Fruit fly (Drosophila melanogaster) whole organism, embryonic: ENCODE results near the gene CG1231.

Experiments
- CG10462 ChIP-seq: fragments of 200-800 bp; sonication (Bioruptor generic); optimal IDR thresholded peaks from 2 replicates; lab custom pipeline; 2016; ENCODE audit warnings: missing biosample characterization, missing genetic modification characterization
- CG11696 ChIP-seq: fragments of 200-800 bp; sonication (Bioruptor generic); IDR thresholded peaks from 2 replicates; pipeline ENCODE4 v1.3.6; 2022; ENCODE audit warnings: missing biosample characterization, missing genetic modification characterization
- CG12104 ChIP-seq: fragments of 200-800 bp; sonication (Bioruptor generic); optimal IDR thresholded peaks from 3 replicates; lab custom pipeline; 2016; ENCODE audit warnings: missing biosample characterization, missing genetic modification characterization
- CG16779 ChIP-seq: fragments of 200-800 bp; sonication (Bioruptor generic); IDR thresholded peaks from 2 replicates; pipeline ENCODE4 v1.3.6; 2022; ENCODE audit warnings: missing biosample characterization, missing genetic modification characterization
- CG16815 ChIP-seq: fragments of 200-800 bp; sonication (Bioruptor generic); optimal IDR thresholded peaks from 3 replicates; lab custom pipeline; 2017; ENCODE audit warnings: missing biosample characterization, mild to moderate bottlenecking, missing genetic modification characterization
- CG17186 ChIP-seq: fragments of 200-800 bp; sonication (Bioruptor generic); optimal IDR thresholded peaks from 3 replicates; lab custom pipeline; 2017; ENCODE audit warnings: missing biosample characterization, missing genetic modification reagents, missing genetic modification characterization
- CG17359 ChIP-seq: fragments of 200-800 bp; sonication (Bioruptor generic); optimal IDR thresholded peaks from 3 replicates; lab custom pipeline; 2018; ENCODE audit warnings: missing biosample characterization, mild to moderate bottlenecking, missing genetic modification characterization, moderate library complexity
- CG18599 ChIP-seq: fragments of 200-800 bp; sonication (Bioruptor generic); optimal IDR thresholded peaks from 3 replicates; lab custom pipeline; 2017; ENCODE audit warnings: missing biosample characterization, missing genetic modification characterization, mild to moderate bottlenecking, moderate library complexity, missing genetic modification reagents
- CG18764 ChIP-seq: fragments of 200-800 bp; sonication (Bioruptor generic); optimal IDR thresholded peaks from 3 replicates; lab custom pipeline; 2016; ENCODE audit warnings: missing biosample characterization, missing genetic modification characterization
- CG2120 ChIP-seq: fragments of 200-800 bp; sonication (Bioruptor generic); optimal IDR thresholded peaks from 3 replicates; lab custom pipeline; 2016; ENCODE audit warnings: missing biosample characterization, missing genetic modification characterization
- CG2889 ChIP-seq: fragments of 200-800 bp; sonication (Bioruptor generic); IDR thresholded peaks from 3 replicates; pipeline ENCODE4 v1.3.6; 2022; ENCODE audit warnings: missing biosample characterization, missing genetic modification characterization
- CG31441 ChIP-seq: fragments of 200-800 bp; sonication (Bioruptor generic); IDR thresholded peaks from 2 replicates; pipeline ENCODE4 v1.3.6; 2022; ENCODE audit warnings: missing biosample characterization, missing genetic modification characterization
- CG3163 ChIP-seq: fragments of 200-800 bp; sonication (Bioruptor generic); optimal IDR thresholded peaks from 3 replicates; lab custom pipeline; 2016; ENCODE audit warnings: missing biosample characterization, missing genetic modification characterization
- CG32772 ChIP-seq: fragments of 200-800 bp; sonication (Bioruptor generic); IDR thresholded peaks from 2 replicates; pipeline ENCODE4 v1.3.6; 2022; ENCODE audit warnings: missing biosample characterization, missing genetic modification characterization
- CG33557 ChIP-seq: fragments of 200-800 bp; sonication (Bioruptor generic); optimal IDR thresholded peaks from 2 replicates; lab custom pipeline; 2019; ENCODE audit warnings: missing biosample characterization, mild to moderate bottlenecking, missing genetic modification characterization, moderate library complexity
- CG42726 ChIP-seq: fragments of 200-800 bp; sonication (Bioruptor generic); IDR thresholded peaks from 2 replicates; pipeline ENCODE4 v1.3.6; 2022; ENCODE audit warnings: missing biosample characterization, missing genetic modification characterization; ENCODE audit not compliant: partially characterized antibody
- CG4854 ChIP-seq: fragments of 200-800 bp; sonication (Bioruptor generic); optimal IDR thresholded peaks from 2 replicates; lab custom pipeline; 2016; ENCODE audit warnings: missing biosample characterization, missing genetic modification characterization, inconsistent platforms
- CG8765 ChIP-seq: fragments of 200-800 bp; sonication (Bioruptor generic); IDR thresholded peaks from 2 replicates; pipeline ENCODE4 v1.3.6; 2022; ENCODE audit warnings: missing biosample characterization, missing genetic modification characterization
- CG9727 ChIP-seq: fragments of 200-800 bp; sonication (Bioruptor generic); optimal IDR thresholded peaks from 3 replicates; lab custom pipeline; 2017; ENCODE audit warnings: missing biosample characterization, mild to moderate bottlenecking, missing genetic modification characterization
- Doc2 ChIP-seq: fragments of 200-800 bp; sonication (Bioruptor generic); IDR thresholded peaks from 2 replicates; pipeline ENCODE4 v1.3.6; 2022; ENCODE audit warnings: missing biosample characterization, missing genetic modification characterization
- Ets65A ChIP-seq: fragments of 200-800 bp; sonication (Bioruptor generic); peaks from one replicate; lab custom pipeline; 2016; ENCODE audit warnings: missing biosample characterization, missing genetic modification characterization
- GATAe ChIP-seq: fragments of 200-800 bp; sonication (Bioruptor generic); conservative IDR thresholded peaks from 2 replicates; pipeline ENCODE4 v1.3.6; 2022; ENCODE audit warnings: missing biosample characterization, missing genetic modification characterization
- Gsc ChIP-seq: fragments of 200-800 bp; sonication (Bioruptor generic); IDR thresholded peaks from 2 replicates; pipeline ENCODE4 v1.3.6; 2022; ENCODE audit warnings: missing biosample characterization, missing genetic modification characterization
- HLH4C ChIP-seq: fragments of 200-800 bp; sonication (Bioruptor generic); IDR thresholded peaks from 3 replicates; pipeline ENCODE4 v1.3.6; 2022; ENCODE audit warnings: missing biosample characterization, missing genetic modification characterization; ENCODE audit not compliant: partially characterized antibody
- Hand ChIP-seq: fragments of 200-800 bp; sonication (Bioruptor generic); optimal IDR thresholded peaks from 2 replicates; lab custom pipeline; 2017; ENCODE audit warnings: mild to moderate bottlenecking, missing biosample characterization, missing genetic modification reagents, missing genetic modification characterization
- Med ChIP-seq: fragments of 200-800 bp; sonication (Bioruptor generic); peaks from one replicate; lab custom pipeline; 2016; ENCODE audit warnings: missing biosample characterization, missing genetic modification characterization, mild to moderate bottlenecking, inconsistent platforms, moderate library complexity
- Rfx ChIP-seq: fragments of 200-800 bp; sonication (Bioruptor generic); IDR thresholded peaks from 2 replicates; pipeline ENCODE4 v1.3.6; 2022; ENCODE audit warnings: missing biosample characterization, missing genetic modification characterization
- ac ChIP-seq: fragments of 200-800 bp; sonication (Bioruptor generic); optimal IDR thresholded peaks from 3 replicates; lab custom pipeline; 2017; ENCODE audit warnings: missing biosample characterization, mild to moderate bottlenecking, missing genetic modification characterization
- al ChIP-seq: fragments of 200-800 bp; sonication (Bioruptor generic); IDR thresholded peaks from 2 replicates; pipeline ENCODE4 v1.3.6; 2022; ENCODE audit warnings: missing biosample characterization, missing genetic modification characterization
- bbx ChIP-seq: fragments of 200-800 bp; sonication (Bioruptor generic); IDR thresholded peaks from 2 replicates; pipeline ENCODE4 v1.3.6; 2022; ENCODE audit warnings: missing biosample characterization, missing genetic modification characterization; ENCODE audit not compliant: partially characterized antibody
- chinmo ChIP-seq: fragments of 200-800 bp; sonication (Bioruptor generic); IDR thresholded peaks from 4 replicates; pipeline ENCODE4 v1.3.6; 2022; ENCODE audit warnings: missing biosample characterization, missing genetic modification characterization; ENCODE audit not compliant: partially characterized antibody
- corto ChIP-seq: fragments of 200-800 bp; sonication (Bioruptor generic); optimal IDR thresholded peaks from 2 replicates; lab custom pipeline; 2016; ENCODE audit warnings: missing biosample characterization, mild to moderate bottlenecking, missing genetic modification characterization, moderate library complexity
- ewg ChIP-seq: fragments of 200-800 bp; sonication (Bioruptor generic); optimal IDR thresholded peaks from 3 replicates; lab custom pipeline; 2017; ENCODE audit warnings: mild to moderate bottlenecking, missing biosample characterization, missing genetic modification reagents, missing genetic modification characterization
- hb ChIP-seq: fragments of 200-800 bp; sonication (Bioruptor generic); IDR thresholded peaks from 3 replicates; pipeline ENCODE4 v1.3.6; 2022; ENCODE audit warnings: missing biosample characterization, missing genetic modification characterization; ENCODE audit not compliant: partially characterized antibody
- hbn ChIP-seq: fragments of 200-800 bp; sonication (Bioruptor generic); IDR thresholded peaks from 2 replicates; pipeline ENCODE4 v1.3.6; 2022; ENCODE audit warnings: missing biosample characterization, missing genetic modification characterization; ENCODE audit not compliant: partially characterized antibody
- psq ChIP-seq: fragments of 200-800 bp; sonication (Bioruptor generic); optimal IDR thresholded peaks from 2 replicates; lab custom pipeline; 2017; ENCODE audit warnings: missing biosample characterization, missing genetic modification characterization
- pzg ChIP-seq: fragments of 200-800 bp; sonication (Bioruptor generic); optimal IDR thresholded peaks from 3 replicates; lab custom pipeline; 2018; ENCODE audit warnings: missing biosample characterization, mild to moderate bottlenecking, missing genetic modification characterization, moderate library complexity
- row ChIP-seq: fragments of 200-800 bp; sonication (Bioruptor generic); IDR thresholded peaks from 3 replicates; pipeline ENCODE4 v1.3.6; 2022; ENCODE audit warnings: missing biosample characterization, missing genetic modification characterization
- sens ChIP-seq: fragments of 200-800 bp; sonication (Bioruptor generic); peaks from one replicate; lab custom pipeline; 2016; ENCODE audit warnings: missing biosample characterization, missing genetic modification characterization
- sens-2 ChIP-seq: fragments of 200-800 bp; sonication (Bioruptor generic); IDR thresholded peaks from 2 replicates; pipeline ENCODE4 v1.3.6; 2022; ENCODE audit warnings: missing biosample characterization, missing genetic modification characterization
- sisA ChIP-seq: fragments of 200-800 bp; sonication (Bioruptor generic); IDR thresholded peaks from 2 replicates; pipeline ENCODE4 v1.3.6; 2022; ENCODE audit warnings: missing biosample characterization, missing genetic modification characterization
- slbo ChIP-seq: fragments of 200-800 bp; sonication (Bioruptor generic); IDR thresholded peaks from 2 replicates; pipeline ENCODE4 v1.3.6; 2022; ENCODE audit warnings: missing biosample characterization, missing genetic modification characterization

The CG1231 gene

DNA sequence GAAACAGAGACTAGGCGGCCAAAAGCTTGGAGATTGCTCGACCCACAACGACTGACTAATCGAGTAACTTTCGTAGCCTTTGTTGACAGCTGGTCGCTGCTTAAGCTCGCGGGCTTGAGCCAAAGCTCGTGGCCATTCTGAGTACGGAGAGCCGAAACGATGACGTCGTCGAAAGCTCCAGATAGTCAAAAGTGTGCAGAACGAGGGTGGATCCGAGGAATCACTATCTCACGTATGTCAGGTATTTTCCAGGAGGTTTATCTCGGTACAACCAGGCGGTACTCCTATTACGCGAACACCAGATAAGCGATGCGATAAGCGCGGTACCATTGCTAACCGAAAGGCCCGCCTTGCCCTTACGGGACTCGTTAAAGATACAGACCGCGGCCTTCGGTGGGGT is 44.6 kb upstream of the CG1231 start (continued):
- 0 out of 2 replicates have a peak, but pooled peaks have one; percentile 5 for TF ChIP-seq CG42726 (GFP tag; lab: Robert Waterston, UW)
- no peak for TF ChIP-seq CG2120
- TF ChIP-seq GATAe: 0 out of 2 replicates have a peak, but pooled peaks have one; percentile 28

DNA sequence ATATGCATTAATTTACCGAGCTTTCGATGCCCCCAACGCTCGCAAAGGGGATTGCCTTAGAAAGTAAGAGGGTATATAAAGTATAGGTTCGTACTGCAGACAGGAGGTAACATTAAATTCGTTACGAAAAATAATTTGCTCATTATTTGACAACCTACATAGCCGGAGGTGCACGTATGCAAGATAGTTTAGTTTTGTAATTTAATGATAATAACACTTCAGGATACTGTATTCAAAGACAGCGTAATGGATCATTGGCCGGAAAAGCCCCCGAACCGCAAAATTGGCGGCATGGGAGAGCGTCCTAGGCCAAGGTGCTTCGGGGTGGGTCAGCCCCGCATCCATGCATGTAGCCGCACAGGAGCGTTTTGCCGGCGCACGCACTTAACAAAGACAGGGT is 43.9 kb upstream of the CG1231 start:
- TF ChIP-seq hb (GFP tag; lab: Robert Waterston, UW): no peak
- TF ChIP-seq CG9727 (GFP tag; lab: Kevin White, UChicago): no peak
- TF ChIP-seq CG4854 (GFP tag; lab: Kevin White, UChicago): no peak
- TF ChIP-seq chinmo: 0 out of 4 replicates have a peak, but pooled peaks have one; percentile 27
- TF ChIP-seq bbx (GFP tag; lab: Robert Waterston, UW): peak; percentile 27; the same call in 1 of the 2 replicates
- no peak for TF ChIP-seq psq (GFP tag; lab: Kevin White, UChicago)
- no peak for TF ChIP-seq HLH4C (GFP tag; lab: Robert Waterston, UW)
- peak; percentile 40 for TF ChIP-seq CG2120
- TF ChIP-seq CG18599 (GFP tag; lab: Kevin White, UChicago): peak; percentile 55
- TF ChIP-seq Rfx (GFP tag; lab: Robert Waterston, UW): no peak
- peak; percentile 52 for TF ChIP-seq Med (GFP tag; lab: Kevin White, UChicago)
- peak; percentile 22; the same call in 1 of the 2 replicates for TF ChIP-seq slbo (GFP tag; lab: Robert Waterston, UW)
- TF ChIP-seq row (GFP tag; lab: Robert Waterston, UW): peak; percentile 33; the same call in 2 of the 3 replicates
- peak; percentile 61 for TF ChIP-seq ewg
- peak; percentile 10 for TF ChIP-seq sens
- TF ChIP-seq, all 482 proteins: peak for 9

DNA sequence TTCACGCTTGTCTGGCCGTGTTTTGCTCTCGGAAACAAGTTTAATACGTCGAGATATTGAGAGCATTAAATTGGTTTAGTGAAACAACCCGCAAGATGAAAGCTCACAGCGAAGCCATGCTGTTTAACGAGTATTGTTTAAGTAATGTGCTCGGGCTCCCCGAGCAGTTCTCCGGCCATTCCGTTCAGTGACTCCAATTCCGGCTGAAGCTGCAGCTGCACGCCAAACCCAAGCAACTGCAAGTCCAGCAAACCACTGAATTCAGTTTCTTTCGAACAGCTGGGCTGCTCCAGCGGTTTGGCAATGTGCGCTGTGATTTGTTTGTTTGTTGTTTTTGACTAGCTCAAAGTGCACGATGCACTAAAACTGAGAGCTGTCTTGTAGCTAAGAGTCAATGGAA is 41.1 kb upstream of the CG1231 start:
- TF ChIP-seq Ets65A (GFP tag; lab: Kevin White, UChicago): peak; percentile 78
- TF ChIP-seq sens: peak; percentile 38
- TF ChIP-seq CG17186 (GFP tag; lab: Kevin White, UChicago): no peak
- TF ChIP-seq, all 482 proteins: peak for 2

DNA sequence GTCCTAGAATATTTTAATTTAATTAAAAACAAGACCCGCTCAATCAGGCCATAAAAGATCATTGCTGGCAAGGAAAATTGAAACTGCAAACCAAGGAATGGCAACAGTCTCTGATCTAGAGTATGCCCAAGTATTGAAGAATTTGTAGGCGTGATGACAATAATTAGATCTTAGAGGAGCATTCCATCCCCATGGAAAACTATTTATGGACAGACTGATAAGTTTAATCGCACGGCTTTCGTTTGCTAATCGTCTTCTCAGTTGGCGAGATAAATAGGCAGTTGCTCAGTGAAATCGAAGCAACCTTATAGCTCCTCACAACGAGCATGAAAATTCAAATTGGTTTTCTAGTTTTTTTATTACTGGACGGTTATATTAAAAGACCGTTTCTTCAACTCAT is 39.4 kb upstream of the CG1231 start, which contains the start of gene ddbt:
Gene ddbt, plus strand, starts transcription at position 301 of the 400 bp plus-strand sequence.
- TF ChIP-seq corto (GFP tag; lab: Kevin White, UChicago): no peak
- no peak for TF ChIP-seq CG8765 (GFP tag; lab: Robert Waterston, UW)
- TF ChIP-seq sens-2 (GFP tag; lab: Robert Waterston, UW): no peak
- TF ChIP-seq Gsc (GFP tag; lab: Robert Waterston, UW): no peak
- TF ChIP-seq pzg (GFP tag; lab: Kevin White, UChicago): no peak
- TF ChIP-seq CG2889: no peak
- TF ChIP-seq, all 482 proteins: peak for 0

DNA sequence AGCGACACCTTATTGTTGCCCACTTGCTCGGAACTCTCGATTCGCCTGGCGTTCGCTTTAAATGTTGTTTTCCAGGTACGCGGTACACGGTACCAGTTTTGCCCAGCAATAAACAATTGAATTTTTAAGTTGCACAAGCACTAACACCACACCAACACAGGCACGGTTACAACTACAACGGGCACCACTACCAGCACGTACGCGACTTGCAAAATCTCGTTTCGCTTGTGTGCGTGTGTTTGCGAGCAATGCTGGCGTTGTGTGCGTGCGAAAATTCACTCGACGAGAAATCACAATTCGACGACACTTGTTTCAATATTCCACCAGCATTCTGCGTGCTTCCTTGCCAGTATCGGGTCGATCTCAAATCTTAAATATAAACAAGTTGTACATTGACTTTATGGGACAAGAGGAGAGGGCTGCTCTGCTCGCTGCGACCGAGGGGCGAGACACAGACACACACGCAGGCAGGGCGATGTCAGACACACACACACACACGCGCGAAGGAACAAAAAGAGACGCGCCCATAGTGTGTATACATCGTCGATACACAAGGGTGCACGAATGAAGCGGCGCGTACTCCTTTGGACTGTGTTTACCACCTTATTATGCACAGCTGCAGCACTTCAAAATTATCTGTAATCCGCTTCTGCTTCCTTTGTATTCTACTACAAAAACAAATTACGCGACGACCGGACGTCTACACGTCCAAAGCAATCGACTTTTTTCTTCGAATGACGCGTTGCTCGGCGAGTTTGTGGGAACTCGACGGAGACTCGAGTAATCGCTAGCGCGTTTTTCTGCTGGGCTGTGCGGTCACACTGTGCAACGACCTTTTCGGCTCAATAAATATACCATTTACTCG is 36.8 kb upstream of the CG1231 start, which contains the start of gene fwd:
Gene fwd, minus strand, starts transcription at position 740 of the 865 bp plus-strand sequence.
- TF ChIP-seq CG32772 (no peak), CG17359 (tag; lab: Kevin White, UChicago) (no peak), CG3163 (GFP tag; lab: Kevin White, UChicago) (peak; percentile 38), al (GFP tag; lab: Robert Waterston, UW) (no peak), CG10462 (GFP tag; lab: Kevin White, UChicago) (no peak), bbx (GFP tag; lab: Robert Waterston, UW) (no peak), CG11696 (GFP tag; lab: Robert Waterston, UW) (no peak), CG31441 (peak; percentile 32; the same call in 1 of the 2 replicates), CG16815 (GFP tag; lab: Kevin White, UChicago) (no peak), CG33557 (GFP tag; lab: Kevin White, UChicago) (peak; percentile 54), Hand (GFP tag; lab: Kevin White, UChicago) (peak; percentile 30), CG18764 (GFP tag; lab: Kevin White, UChicago) (peak; percentile 65), CG12104 (GFP tag; lab: Kevin White, UChicago) (no peak), psq (GFP tag; lab: Kevin White, UChicago) (no peak), hbn (GFP tag; lab: Robert Waterston, UW) (0 out of 2 replicates have a peak, but pooled peaks have one; percentile 20), ac (GFP tag; lab: Kevin White, UChicago) (no peak), Doc2 (GFP tag; lab: Robert Waterston, UW) (no peak), CG16779 (no peak), sisA (GFP tag; lab: Robert Waterston, UW) (no peak)
